Fruit fly (Drosophila melanogaster) whole organism, pupa: ENCODE results near the gene Bgb.

Experiments used
- CG10348 ChIP-seq: fragments of 200-800 bp; sonication (Bioruptor generic); IDR thresholded peaks from 2 replicates; pipeline ENCODE4 v1.3.6; 2022; ENCODE audit warnings: missing biosample characterization, missing genetic modification characterization
- CG12605 ChIP-seq: fragments of 200-800 bp; sonication (Bioruptor generic); IDR thresholded peaks from 2 replicates; pipeline ENCODE4 v1.3.6; 2022; ENCODE audit warnings: missing biosample characterization, missing genetic modification characterization
- CG13204 ChIP-seq: fragments of 200-800 bp; sonication (Bioruptor generic); optimal IDR thresholded peaks from 2 replicates; lab custom pipeline; 2018; ENCODE audit warnings: missing biosample characterization, mild to moderate bottlenecking, missing genetic modification characterization, moderate library complexity
- CG14655 ChIP-seq: fragments of 200-800 bp; sonication (Bioruptor generic); optimal IDR thresholded peaks from 3 replicates; lab custom pipeline; 2017; ENCODE audit warnings: mild to moderate bottlenecking, missing biosample characterization, missing genetic modification reagents, missing genetic modification characterization
- CG15710 ChIP-seq: fragments of 200-800 bp; sonication (Bioruptor generic); optimal IDR thresholded peaks from 2 replicates; lab custom pipeline; 2018; ENCODE audit warnings: missing biosample characterization, mild to moderate bottlenecking, missing genetic modification characterization, moderate library complexity
- CG17806 ChIP-seq: fragments of 200-800 bp; sonication (Bioruptor generic); optimal IDR thresholded peaks from 2 replicates; lab custom pipeline; 2018; ENCODE audit warnings: missing biosample characterization, mild to moderate bottlenecking, missing genetic modification characterization, moderate library complexity
- CG32121 ChIP-seq: fragments of 200-800 bp; sonication (Bioruptor generic); IDR thresholded peaks from 2 replicates; pipeline ENCODE4 v1.3.6; 2022; ENCODE audit warnings: missing biosample characterization, missing genetic modification characterization
- CG34367 ChIP-seq: fragments of 200-800 bp; sonication (Bioruptor generic); optimal IDR thresholded peaks from 2 replicates; lab custom pipeline; 2018; ENCODE audit warnings: missing biosample characterization, mild to moderate bottlenecking, missing genetic modification characterization
- CG4496 ChIP-seq: fragments of 200-800 bp; sonication (Bioruptor generic); IDR thresholded peaks from 3 replicates; pipeline ENCODE4 v1.3.6; 2022; ENCODE audit warnings: missing biosample characterization, missing genetic modification characterization
- CG8159 ChIP-seq: fragments of 200-800 bp; sonication (Bioruptor generic); optimal IDR thresholded peaks from 3 replicates; lab custom pipeline; 2018; ENCODE audit warnings: missing biosample characterization, mild to moderate bottlenecking, missing genetic modification characterization, moderate library complexity
- CG8301 ChIP-seq: fragments of 200-800 bp; sonication (Bioruptor generic); optimal IDR thresholded peaks from 2 replicates; lab custom pipeline; 2018; ENCODE audit warnings: missing biosample characterization, mild to moderate bottlenecking, missing genetic modification characterization
- CG9948 ChIP-seq: fragments of 200-800 bp; sonication (Bioruptor generic); optimal IDR thresholded peaks from 2 replicates; lab custom pipeline; 2018; ENCODE audit warnings: missing biosample characterization, mild to moderate bottlenecking, missing genetic modification characterization, moderate library complexity
- D1 ChIP-seq: fragments of 200-800 bp; sonication (Bioruptor generic); optimal IDR thresholded peaks from 2 replicates; lab custom pipeline; 2018; ENCODE audit warnings: missing biosample characterization, mild to moderate bottlenecking, missing genetic modification characterization, moderate library complexity
- EcR ChIP-seq: fragments of 200-800 bp; sonication (Bioruptor generic); optimal IDR thresholded peaks from 3 replicates; lab custom pipeline; 2019; ENCODE audit warnings: missing biosample characterization, missing genetic modification characterization, mild to moderate bottlenecking, moderate library complexity, missing genetic modification reagents
- Ets98B ChIP-seq: fragments of 200-800 bp; sonication (Bioruptor generic); IDR thresholded peaks from 2 replicates; pipeline ENCODE4 v1.3.6; 2022; ENCODE audit warnings: missing biosample characterization, missing genetic modification characterization
- Pif1A ChIP-seq: fragments of 200-800 bp; sonication (Bioruptor generic); optimal IDR thresholded peaks from 3 replicates; lab custom pipeline; 2016; ENCODE audit warnings: missing biosample characterization, missing genetic modification characterization
- Pif1B ChIP-seq: fragments of 200-800 bp; sonication (Bioruptor generic); optimal IDR thresholded peaks from 3 replicates; lab custom pipeline; 2016; ENCODE audit warnings: missing biosample characterization, missing genetic modification characterization
- Snoo ChIP-seq: fragments of 200-800 bp; sonication (Bioruptor generic); optimal IDR thresholded peaks from 3 replicates; lab custom pipeline; 2017; ENCODE audit warnings: missing biosample characterization, mild to moderate bottlenecking, missing genetic modification characterization, inconsistent platforms
- fd96Ca ChIP-seq: fragments of 200-800 bp; sonication (Bioruptor generic); IDR thresholded peaks from 3 replicates; pipeline ENCODE4 v1.3.6; 2022; ENCODE audit warnings: missing biosample characterization, missing genetic modification characterization
- gl ChIP-seq: fragments of 200-800 bp; sonication (Bioruptor generic); optimal IDR thresholded peaks from 2 replicates; lab custom pipeline; 2018; ENCODE audit warnings: missing biosample characterization, mild to moderate bottlenecking, missing genetic modification characterization
- rn ChIP-seq: fragments of 200-800 bp; sonication (Bioruptor generic); IDR thresholded peaks from 2 replicates; pipeline ENCODE4 v1.3.6; 2022; ENCODE audit warnings: missing biosample characterization, missing genetic modification characterization

The Bgb gene

dm6 chr3L:1683091-1683490, 43.6 kb downstream of the Bgb start:
- TF ChIP-seq rn (GFP tag; lab: Robert Waterston, UW) (no peak; the same call in 1 of the 2 replicates), fd96Ca (GFP tag; lab: Robert Waterston, UW) (peak; percentile 71; the same call in 2 of the 3 replicates), CG4496 (peak; percentile 82), gl (tag; lab: Kevin White, UChicago) (peak; percentile 44), CG32121 (GFP tag; lab: Robert Waterston, UW) (no peak), CG10348 (GFP tag; lab: Robert Waterston, UW) (no peak), CG15710 (tag; lab: Kevin White, UChicago) (peak; percentile 67), EcR (GFP tag; lab: Kevin White, UChicago) (no peak), D1 (no peak), Ets98B (GFP tag; lab: Robert Waterston, UW) (0 out of 2 replicates have a peak, but pooled peaks have one; percentile 21), CG34367 (tag; lab: Kevin White, UChicago) (peak; percentile 41), Snoo (tag; lab: Kevin White, UChicago) (peak; percentile 17), Pif1A (GFP tag; lab: Kevin White, UChicago) (peak; percentile 66), CG13204 (GFP tag; lab: Kevin White, UChicago) (no peak), CG12605 (GFP tag; lab: Robert Waterston, UW) (peak; percentile 77), CG14655 (peak; percentile 57), Pif1B (GFP tag; lab: Kevin White, UChicago) (peak; percentile 68), CG9948 (tag; lab: Kevin White, UChicago) (peak; percentile 63), CG8301 (tag; lab: Kevin White, UChicago) (peak; percentile 26), CG8159 (tag; lab: Kevin White, UChicago) (peak; percentile 77), CG17806 (tag; lab: Kevin White, UChicago) (peak; percentile 64)
- TF ChIP-seq, all 21 proteins: peak for 15

- peak; percentile 42 for TF ChIP-seq CG8301 (tag; lab: Kevin White, UChicago)
- TF ChIP-seq CG32121 (GFP tag; lab: Robert Waterston, UW): no peak
- peak; percentile 22 for TF ChIP-seq CG8159 (tag; lab: Kevin White, UChicago)
- peak; percentile 50 for TF ChIP-seq CG14655
- peak; percentile 12 for TF ChIP-seq CG9948 (tag; lab: Kevin White, UChicago)
Observed at dm6 chr3L:1688161-1688560, 48.6 kb downstream of the Bgb start.

dm6 chr3L:1688569-1688968, 49.1 kb downstream of the Bgb start:
- TF ChIP-seq CG13204 (GFP tag; lab: Kevin White, UChicago): peak; percentile 59
- TF ChIP-seq CG9948 (tag; lab: Kevin White, UChicago): no peak
- TF ChIP-seq CG15710 (tag; lab: Kevin White, UChicago): no peak
- no peak for TF ChIP-seq CG8301 (tag; lab: Kevin White, UChicago)
- peak; percentile 28 for TF ChIP-seq Ets98B (GFP tag; lab: Robert Waterston, UW)
- TF ChIP-seq Pif1B (GFP tag; lab: Kevin White, UChicago): no peak
- TF ChIP-seq gl (tag; lab: Kevin White, UChicago): no peak
- TF ChIP-seq CG32121 (GFP tag; lab: Robert Waterston, UW): no peak
- peak; percentile 26 for TF ChIP-seq EcR (GFP tag; lab: Kevin White, UChicago)
- peak; percentile 89 for TF ChIP-seq CG4496
- TF ChIP-seq CG8159 (tag; lab: Kevin White, UChicago): no peak
- no peak for TF ChIP-seq rn (GFP tag; lab: Robert Waterston, UW)
- peak; percentile 49; the same call in 1 of the 3 replicates for TF ChIP-seq fd96Ca (GFP tag; lab: Robert Waterston, UW)
